Fruit fly (Drosophila melanogaster): Measurements from ENCODE around the gene mRpL46.

- TF ChIP-seq CG8478 (optimal IDR thresholded peaks at IDR 0.05): no peak
- TF ChIP-seq Dll (optimal IDR thresholded peaks at IDR 0.05): no peak
- no peak for TF ChIP-seq pan (optimal IDR thresholded peaks at IDR 0.05)
- TF ChIP-seq psq (optimal IDR thresholded peaks at IDR 0.05): no peak
- TF ChIP-seq EcR (GFP tag; optimal IDR thresholded peaks at IDR 0.05): no peak
Observed at dm6 chr3L:1772593-1772992, 4.6 kb upstream of the mRpL46 start.

Measured in whole organism.